Worm (Caenorhabditis elegans) whole organism, dauer: ENCODE results near the gene srt-59.

ENCODE experiments used
- unc-62 ChIP-seq: sonication (generic microtip); optimal IDR thresholded peaks from 2 replicates; lab custom pipeline; 2017; ENCODE audit warnings: missing biosample characterization, missing genetic modification reagents, missing genetic modification characterization

Gene srt-59

ce11 chrIV:601595-601994 is at the start of gene srt-59:
Gene srt-59 (minus strand): TSS chrIV:601695.
- no peak for TF ChIP-seq unc-62 (GFP tag; lab: Kevin White, UChicago)

ce11 chrIV:649365-649764 is 47.9 kb upstream of the srt-59 start, which contains the start of gene K11H12.9:
Gene K11H12.9 (plus strand): TSS chrIV:649665.
- no peak for TF ChIP-seq unc-62 (GFP tag; lab: Kevin White, UChicago)

- no peak for TF ChIP-seq unc-62 (GFP tag; lab: Kevin White, UChicago)
Observed at ce11 chrIV:648362-648761, 46.9 kb upstream of the srt-59 start.

ce11 chrIV:643481-643880 is 42.0 kb upstream of the srt-59 start:
- TF ChIP-seq unc-62 (GFP tag; lab: Kevin White, UChicago): no peak

ce11 chrIV:639167-639566 is 37.7 kb upstream of the srt-59 start:
- TF ChIP-seq unc-62 (GFP tag; lab: Kevin White, UChicago): no peak

ce11 chrIV:633565-633964 is 32.1 kb upstream of the srt-59 start:
- no peak for TF ChIP-seq unc-62 (GFP tag; lab: Kevin White, UChicago)

ce11 chrIV:631869-632268 is 30.4 kb upstream of the srt-59 start:
- no peak for TF ChIP-seq unc-62 (GFP tag; lab: Kevin White, UChicago)

- TF ChIP-seq unc-62 (GFP tag; lab: Kevin White, UChicago): no peak
Observed at ce11 chrIV:630598-630997, 29.1 kb upstream of the srt-59 start.

- no peak for TF ChIP-seq unc-62 (GFP tag; lab: Kevin White, UChicago)
Observed at ce11 chrIV:627237-627636, 25.7 kb upstream of the srt-59 start, which contains the start of gene nhr-76. Gene nhr-76 (plus strand): TSS chrIV:627537.

ce11 chrIV:625947-626548 is 24.6 kb upstream of the srt-59 start:
- TF ChIP-seq unc-62 (GFP tag; lab: Kevin White, UChicago): no peak

- no peak for TF ChIP-seq unc-62 (GFP tag; lab: Kevin White, UChicago)
Observed at ce11 chrIV:623876-624275, 22.4 kb upstream of the srt-59 start.

ce11 chrIV:622989-623388 is 21.5 kb upstream of the srt-59 start:
- TF ChIP-seq unc-62 (GFP tag; lab: Kevin White, UChicago): no peak

- TF ChIP-seq unc-62 (GFP tag; lab: Kevin White, UChicago): no peak
Observed at ce11 chrIV:620324-620723, 18.8 kb upstream of the srt-59 start.

- TF ChIP-seq unc-62 (GFP tag; lab: Kevin White, UChicago): no peak
Observed at ce11 chrIV:619766-620165, 18.3 kb upstream of the srt-59 start.

- TF ChIP-seq unc-62 (GFP tag; lab: Kevin White, UChicago): no peak
Observed at ce11 chrIV:615244-615643, 13.7 kb upstream of the srt-59 start, which contains the start of gene C18H7.1. Gene C18H7.1 (plus strand): TSS chrIV:615544.

ce11 chrIV:613155-613554 is 11.7 kb upstream of the srt-59 start:
- no peak for TF ChIP-seq unc-62 (GFP tag; lab: Kevin White, UChicago)

ce11 chrIV:607628-608027 is 6.1 kb upstream of the srt-59 start:
- no peak for TF ChIP-seq unc-62 (GFP tag; lab: Kevin White, UChicago)

ce11 chrIV:606055-606454 is 4.6 kb upstream of the srt-59 start, which contains the start of gene inx-18:
Gene inx-18 (plus strand): TSS chrIV:606355.
- no peak for TF ChIP-seq unc-62 (GFP tag; lab: Kevin White, UChicago)
